Fruit fly (Drosophila melanogaster): ENCODE measurements around the gene CG15239.

CG15239 gene

dm6 chrX:3880645-3881316 is 3.2 kb upstream of the CG15239 start, which contains the start of gene VhaAC39-1 (continued):
- TF ChIP-seq CG17385 (GFP tag; optimal IDR thresholded peaks at IDR 0.05) (peak; percentile 89), Lim3 (GFP tag; IDR thresholded peaks at IDR 0.05) (no peak), Oaz (GFP tag; IDR thresholded peaks at IDR 0.05) (no peak), BEAF-32 (GFP tag; optimal IDR thresholded peaks at IDR 0.05) (peak; percentile 20), pzg (GFP tag; optimal IDR thresholded peaks at IDR 0.05) (peak; percentile 67), CG17568 (GFP tag; optimal IDR thresholded peaks at IDR 0.05) (no peak), Med (GFP tag) (peak; percentile 60), Sin3A (optimal IDR thresholded peaks at IDR 0.05) (peak; percentile 7), CG1603 (tag; optimal IDR thresholded peaks at IDR 0.05) (peak; percentile 37), CG12104 (GFP tag; optimal IDR thresholded peaks at IDR 0.05) (no peak), CG12659 (GFP tag; optimal IDR thresholded peaks at IDR 0.05) (peak; percentile 4), Ets97D (GFP tag; optimal IDR thresholded peaks at IDR 0.05) (peak; percentile 40), CG6765 (GFP tag; optimal IDR thresholded peaks at IDR 0.05) (no peak), CG8281 (tag; optimal IDR thresholded peaks at IDR 0.05) (no peak), Bgb (GFP tag; IDR thresholded peaks at IDR 0.05; ENCODE audit: partially characterized antibody) (no peak), HLH54F (GFP tag; optimal IDR thresholded peaks at IDR 0.05) (no peak), CG18619 (GFP tag; optimal IDR thresholded peaks at IDR 0.05) (no peak), gsb (GFP tag; IDR thresholded peaks at IDR 0.05) (no peak), sd (tag; optimal IDR thresholded peaks at IDR 0.05) (no peak), gfzf (GFP tag; optimal IDR thresholded peaks at IDR 0.05) (peak; percentile 68), D (optimal IDR thresholded peaks at IDR 0.05) (peak; percentile 44), D (GFP tag; optimal IDR thresholded peaks at IDR 0.05) (no peak), vfl (GFP tag; optimal IDR thresholded peaks at IDR 0.05) (no peak), sug (tag; optimal IDR thresholded peaks at IDR 0.05) (peak; percentile 1), YL-1 (GFP tag; optimal IDR thresholded peaks at IDR 0.05) (peak; percentile 92), CTCF (GFP tag; optimal IDR thresholded peaks at IDR 0.05) (no peak), MESR4 (GFP tag; optimal IDR thresholded peaks at IDR 0.05) (peak; percentile 92), CG8478 (optimal IDR thresholded peaks at IDR 0.05) (peak; percentile 37), cas (GFP tag; IDR thresholded peaks at IDR 0.05) (no peak), CG13287 (GFP tag; IDR thresholded peaks at IDR 0.05; ENCODE audit: partially characterized antibody) (peak; percentile 23; the same call in 1 of the 2 replicates), Dp (GFP tag; optimal IDR thresholded peaks at IDR 0.05) (peak; percentile 45), CG9797 (GFP tag; optimal IDR thresholded peaks at IDR 0.05) (peak; percentile 31), Myb (GFP tag; optimal IDR thresholded peaks at IDR 0.05) (peak; percentile 53), CG4617 (GFP tag; optimal IDR thresholded peaks at IDR 0.05; ENCODE audit: borderline replicate concordance) (peak; percentile 62), row (GFP tag; IDR thresholded peaks at IDR 0.05) (no peak), CG14860 (GFP tag; IDR thresholded peaks at IDR 0.05; ENCODE audit: partially characterized antibody) (no peak), ttk (GFP tag; IDR thresholded peaks at IDR 0.05) (no peak), toy (GFP tag; IDR thresholded peaks at IDR 0.05) (no peak), CG5180 (GFP tag; optimal IDR thresholded peaks at IDR 0.05) (peak; percentile 8), Aef1 (GFP tag; IDR thresholded peaks at IDR 0.05) (no peak)

dm6 chrX:3886751-3887150 is 2.8 kb downstream of the CG15239 start:
- no peak for TF ChIP-seq CG6683 (GFP tag; optimal IDR thresholded peaks at IDR 0.05)
- TF ChIP-seq oc (tag; optimal IDR thresholded peaks at IDR 0.05) = peak; percentile 65
- TF ChIP-seq Blimp-1 (GFP tag; optimal IDR thresholded peaks at IDR 0.05) = peak; percentile 90
- no peak for TF ChIP-seq CG10654 (GFP tag; optimal IDR thresholded peaks at IDR 0.05)
